Worm (Caenorhabditis elegans): ENCODE measurements around the gene C49C8.3.

ce11 chrIV:8602877-8603276 is 41.7 kb upstream of the C49C8.3 start, which contains the start of gene Y59H11AR.10:
- TF ChIP-seq ces-1 (GFP tag; optimal IDR thresholded peaks at IDR 0.05) (no peak), lin-15B (tag; optimal IDR thresholded peaks at IDR 0.05) (no peak), nhr-84 (tag; optimal IDR thresholded peaks at IDR 0.05) (no peak), unc-62 (GFP tag; optimal IDR thresholded peaks at IDR 0.05) (no peak), aha-1 (tag; optimal IDR thresholded peaks at IDR 0.05) (no peak)
